Worm (Caenorhabditis elegans): ENCODE results near the gene K06H6.4.
A peak's percentile ranks its signal among the peaks of the same experiment; 100 is the strongest.

The K06H6.4 gene

ce11 chrV:552406-552805 lies 26.7 kb upstream of the K06H6.4 start:
- TF ChIP-seq jun-1 (tag; optimal IDR thresholded peaks at IDR 0.05) (no peak), lsy-12 (tag; optimal IDR thresholded peaks at IDR 0.05) (no peak), pqm-1 (tag; optimal IDR thresholded peaks at IDR 0.05) (no peak), ZK546.5 (tag; optimal IDR thresholded peaks at IDR 0.05) (no peak), nhr-76 (tag; optimal IDR thresholded peaks at IDR 0.05) (no peak), skn-1 (tag; optimal IDR thresholded peaks at IDR 0.05) (no peak), nhr-237 (tag; optimal IDR thresholded peaks at IDR 0.05) (no peak), nfya-1 (tag; optimal IDR thresholded peaks at IDR 0.05; ENCODE audit: insufficient read depth) (no peak), hmg-11 (tag; optimal IDR thresholded peaks at IDR 0.05) (no peak), ceh-82 (tag; optimal IDR thresholded peaks at IDR 0.05) (no peak), ztf-11 (tag; optimal IDR thresholded peaks at IDR 0.05) (no peak), ceh-28 (tag; optimal IDR thresholded peaks at IDR 0.05) (no peak), ama-1 (optimal IDR thresholded peaks at IDR 0.05) (no peak)

DNA sequence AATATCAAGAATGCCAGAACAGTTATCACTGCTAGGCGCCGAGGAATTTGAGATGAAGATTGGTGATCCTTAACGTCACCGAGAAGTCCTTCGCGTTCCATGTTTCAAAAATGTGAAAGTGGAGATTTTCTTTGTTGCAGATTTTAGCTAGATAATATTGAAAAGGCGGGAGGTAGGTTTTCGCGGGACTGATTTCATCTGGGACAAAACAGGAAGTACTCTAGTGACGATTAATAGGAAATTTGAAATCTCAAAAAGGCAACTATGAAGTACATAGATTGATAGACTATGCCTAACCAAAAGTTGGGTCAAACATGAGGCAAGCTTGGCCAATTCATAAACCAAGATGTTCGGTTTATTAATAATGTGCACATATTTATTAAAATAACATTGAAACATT lies 26.0 kb upstream of the K06H6.4 start, which contains the start of gene C14C6.8:
TSS of gene C14C6.8 (minus strand) at position 101 of the 400 bp plus-strand sequence.
- TF ChIP-seq nhr-43 (tag; optimal IDR thresholded peaks at IDR 0.05; ENCODE audit: poor library complexity, severe bottlenecking) (no peak), ceh-16 (tag; optimal IDR thresholded peaks at IDR 0.05) (no peak), pqm-1 (tag; optimal IDR thresholded peaks at IDR 0.05) (no peak), unc-62 (GFP tag; optimal IDR thresholded peaks at IDR 0.05) (no peak), fkh-10 (GFP tag; optimal IDR thresholded peaks at IDR 0.05) (no peak), elt-1 (tag; optimal IDR thresholded peaks at IDR 0.05) (no peak), skn-1 (tag; optimal IDR thresholded peaks at IDR 0.05) (no peak), ceh-28 (tag; optimal IDR thresholded peaks at IDR 0.05) (no peak), lin-39 (tag; optimal IDR thresholded peaks at IDR 0.05) (no peak)

DNA sequence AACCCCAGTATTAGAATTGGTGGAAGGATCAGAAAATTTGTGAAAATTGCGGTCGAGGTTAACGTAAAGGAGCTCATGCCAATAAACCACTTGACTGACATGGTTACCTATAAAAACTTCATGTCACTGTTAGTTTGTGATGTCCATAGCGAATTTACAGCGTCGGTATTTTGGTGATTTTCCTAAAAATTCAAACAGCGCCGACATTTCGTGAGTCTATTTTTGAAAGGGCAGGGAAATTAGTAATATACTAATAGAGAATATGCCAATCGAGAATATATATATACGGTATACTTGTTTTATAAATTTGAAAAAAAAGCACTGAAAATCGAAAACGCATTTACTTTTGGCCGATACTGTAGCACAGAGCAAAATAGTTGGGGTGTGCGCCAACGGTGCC lies 23.0 kb upstream of the K06H6.4 start, which contains the start of gene srx-8:
TSS of gene srx-8 (minus strand) at position 101 of the 400 bp plus-strand sequence.
- TF ChIP-seq unc-62 (GFP tag; optimal IDR thresholded peaks at IDR 0.05) (no peak), nhr-77 (tag; optimal IDR thresholded peaks at IDR 0.05) (no peak), nhr-76 (tag; optimal IDR thresholded peaks at IDR 0.05) (no peak)

- no peak for TF ChIP-seq mml-1 (tag; optimal IDR thresholded peaks at IDR 0.05)
- TF ChIP-seq ZK546.5 (tag; optimal IDR thresholded peaks at IDR 0.05), result no peak
- TF ChIP-seq ztf-4 (tag; optimal IDR thresholded peaks at IDR 0.05), result no peak
- TF ChIP-seq tbx-2 (tag; optimal IDR thresholded peaks at IDR 0.05), result no peak
- no peak for TF ChIP-seq lin-39 (tag; optimal IDR thresholded peaks at IDR 0.05)
- no peak for TF ChIP-seq snpc-4 (tag; optimal IDR thresholded peaks at IDR 0.05)
- no peak for TF ChIP-seq lin-15B (tag; optimal IDR thresholded peaks at IDR 0.05)
- TF ChIP-seq R02D3.7 (tag; optimal IDR thresholded peaks at IDR 0.05), result no peak
- TF ChIP-seq eor-1 (tag; optimal IDR thresholded peaks at IDR 0.05), result no peak
- no peak for TF ChIP-seq pqm-1 (tag; optimal IDR thresholded peaks at IDR 0.05)
- TF ChIP-seq ama-1 (optimal IDR thresholded peaks at IDR 0.05), result no peak
- TF ChIP-seq fkh-2 (tag; optimal IDR thresholded peaks at IDR 0.05), result no peak
- TF ChIP-seq nhr-77 (tag; optimal IDR thresholded peaks at IDR 0.05), result no peak
- no peak for TF ChIP-seq nhr-12 (tag; optimal IDR thresholded peaks at IDR 0.05)
- no peak for TF ChIP-seq nhr-67 (tag; optimal IDR thresholded peaks at IDR 0.05)
- no peak for TF ChIP-seq lsy-12 (tag; optimal IDR thresholded peaks at IDR 0.05)
- no peak for TF ChIP-seq hmg-11 (tag; optimal IDR thresholded peaks at IDR 0.05)
Observed at ce11 chrV:559940-560339, 19.1 kb upstream of the K06H6.4 start, which contains the start of gene srx-7. srx-7 (plus strand) TSS chrV:560195.

DNA sequence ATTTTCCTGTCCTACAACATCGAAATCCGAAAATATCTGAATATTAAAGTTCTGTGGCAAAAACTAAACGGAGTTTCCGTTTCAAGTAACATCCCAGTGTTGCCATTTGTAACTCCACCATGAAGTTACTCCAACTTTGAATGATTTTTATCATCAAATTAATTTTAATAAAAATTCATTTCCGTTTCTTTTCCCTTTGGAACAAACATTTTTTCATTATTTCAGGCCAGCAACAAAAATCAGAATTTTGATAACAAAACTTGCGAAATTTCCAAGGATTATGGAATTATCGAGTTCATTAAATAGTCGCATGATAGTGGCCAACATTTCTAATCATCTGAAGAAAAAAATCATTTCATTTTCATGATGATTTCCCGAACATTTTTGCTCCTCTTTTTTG lies 16.2 kb upstream of the K06H6.4 start, which contains the start of gene C14C6.2:
TSS of gene C14C6.2 (plus strand) at position 301 of the 400 bp plus-strand sequence.
- TF ChIP-seq elt-2 (tag; optimal IDR thresholded peaks at IDR 0.05) (peak; percentile 9), lsy-12 (tag; optimal IDR thresholded peaks at IDR 0.05) (no peak), zag-1 (tag; optimal IDR thresholded peaks at IDR 0.05) (no peak)

- no peak for TF ChIP-seq ceh-28 (tag; optimal IDR thresholded peaks at IDR 0.05)
- TF ChIP-seq zag-1 (tag; optimal IDR thresholded peaks at IDR 0.05), result no peak
- TF ChIP-seq unc-39 (tag; optimal IDR thresholded peaks at IDR 0.05), result no peak
- no peak for TF ChIP-seq pha-4 (tag; optimal IDR thresholded peaks at IDR 0.05)
- TF ChIP-seq pqm-1 (tag; optimal IDR thresholded peaks at IDR 0.05), result no peak
- no peak for TF ChIP-seq nhr-12 (tag; optimal IDR thresholded peaks at IDR 0.05)
- TF ChIP-seq aly-2 (tag; optimal IDR thresholded peaks at IDR 0.05), result no peak
- TF ChIP-seq unc-62 (GFP tag; optimal IDR thresholded peaks at IDR 0.05), result no peak
- TF ChIP-seq ceh-82 (tag; optimal IDR thresholded peaks at IDR 0.05), result no peak
- no peak for TF ChIP-seq elt-1 (tag; optimal IDR thresholded peaks at IDR 0.05)
- no peak for TF ChIP-seq nhr-76 (tag; optimal IDR thresholded peaks at IDR 0.05)
- TF ChIP-seq sea-2 (GFP tag; optimal IDR thresholded peaks at IDR 0.05), result no peak
Observed at ce11 chrV:565984-566383, 13.1 kb upstream of the K06H6.4 start, which contains the start of gene sri-73. sri-73 (minus strand) TSS chrV:566084.

Data from whole organism, L3 larva.